Worm (Caenorhabditis elegans): ENCODE results near the gene C04B4.2.

- no peak for TF ChIP-seq nhr-11 (tag; optimal IDR thresholded peaks at IDR 0.05)
- TF ChIP-seq ces-1 (GFP tag; optimal IDR thresholded peaks at IDR 0.05): no peak
- no peak for TF ChIP-seq lin-39 (tag; optimal IDR thresholded peaks at IDR 0.05)
- TF ChIP-seq mab-9 (GFP tag; IDR thresholded peaks at IDR 0.05): no peak
- TF ChIP-seq unc-62 (GFP tag; optimal IDR thresholded peaks at IDR 0.05): no peak
- TF ChIP-seq fos-1 (tag; optimal IDR thresholded peaks at IDR 0.05): no peak
- no peak for TF ChIP-seq skn-1 (tag; optimal IDR thresholded peaks at IDR 0.05)
- no peak for TF ChIP-seq ama-1 (optimal IDR thresholded peaks at IDR 0.05)
These were observed 40.4 kb downstream of the C04B4.2 start, which contains the start of gene srd-40 for ce11 chrX:12323439-12323838.

Data from whole organism, L1 larva.